Worm (Caenorhabditis elegans) whole organism, mixed stage, embryonic: ENCODE measurements around the gene cup-14.

Experiments used
- M03D4.4 ChIP-seq: sonication (generic microtip); optimal IDR thresholded peaks from 2 replicates; lab custom pipeline; 2017; ENCODE audit warnings: mild to moderate bottlenecking, missing genetic modification characterization, missing compliant biosample characterization
- bed-3 ChIP-seq: fragments of 200-800 bp; sonication (Bioruptor generic); optimal IDR thresholded peaks from 3 replicates; lab custom pipeline; 2018; ENCODE audit warnings: mild to moderate bottlenecking, missing genetic modification characterization, moderate library complexity, missing compliant biosample characterization
- blmp-1 ChIP-seq: fragments of 150-350 bp; optimal IDR thresholded peaks from 2 replicates; lab custom pipeline; 2014; ENCODE audit warnings: missing biosample characterization, missing genetic modification characterization
- ceh-39 ChIP-seq: fragments of 150-350 bp; optimal IDR thresholded peaks from 2 replicates; lab custom pipeline; 2014; ENCODE audit warnings: missing biosample characterization, missing genetic modification characterization
- ces-1 ChIP-seq: fragments of 150-350 bp; optimal IDR thresholded peaks from 2 replicates; lab custom pipeline; 2014; ENCODE audit warnings: missing biosample characterization, missing genetic modification reagents, missing genetic modification characterization
- cnd-1 ChIP-seq: fragments of 200-800 bp; sonication (Bioruptor generic); optimal IDR thresholded peaks from 2 replicates; lab custom pipeline; 2018; ENCODE audit warnings: mild to moderate bottlenecking, missing genetic modification characterization, missing compliant biosample characterization
- drap-1 ChIP-seq: fragments of 200-800 bp; sonication (Bioruptor generic); optimal IDR thresholded peaks from 3 replicates; lab custom pipeline; 2018; ENCODE audit warnings: mild to moderate bottlenecking, missing genetic modification characterization, missing compliant biosample characterization
- elt-1 ChIP-seq: sonication (generic microtip); optimal IDR thresholded peaks from 2 replicates; lab custom pipeline; 2017; ENCODE audit warnings: missing genetic modification characterization, mild to moderate bottlenecking, missing compliant biosample characterization, antibody characterized with exemption, moderate library complexity, borderline replicate concordance; ENCODE audit not compliant: insufficient read depth
- elt-3 ChIP-seq: fragments of 150-350 bp; optimal IDR thresholded peaks from 2 replicates; lab custom pipeline; 2014; ENCODE audit warnings: missing biosample characterization, missing genetic modification characterization
- flh-1 ChIP-seq: fragments of 200-800 bp; sonication (Bioruptor generic); optimal IDR thresholded peaks from 2 replicates; lab custom pipeline; 2018; ENCODE audit warnings: mild to moderate bottlenecking, missing genetic modification characterization, moderate library complexity, missing compliant biosample characterization
- ham-2 ChIP-seq: fragments of 200-800 bp; sonication (Bioruptor generic); optimal IDR thresholded peaks from 2 replicates; lab custom pipeline; 2018; ENCODE audit warnings: mild to moderate bottlenecking, missing genetic modification characterization, missing compliant biosample characterization
- hlh-1 ChIP-seq: fragments of 150-350 bp; optimal IDR thresholded peaks from 2 replicates; lab custom pipeline; 2014; ENCODE audit warnings: missing biosample characterization, missing genetic modification reagents, missing genetic modification characterization
- lin-13 ChIP-seq: fragments of 150-350 bp; optimal IDR thresholded peaks from 2 replicates; lab custom pipeline; 2014; ENCODE audit warnings: missing biosample characterization, missing genetic modification characterization
- lin-32 ChIP-seq: fragments of 200-800 bp; sonication (Bioruptor generic); optimal IDR thresholded peaks from 2 replicates; lab custom pipeline; 2018; ENCODE audit warnings: mild to moderate bottlenecking, missing genetic modification characterization, missing compliant biosample characterization
- lsy-2 ChIP-seq: fragments of 150-350 bp; optimal IDR thresholded peaks from 2 replicates; lab custom pipeline; 2014; ENCODE audit warnings: missing biosample characterization, missing genetic modification characterization
- mep-1 ChIP-seq: fragments of 150-350 bp; optimal IDR thresholded peaks from 2 replicates; lab custom pipeline; 2017; ENCODE audit warnings: missing biosample characterization, missing genetic modification reagents, missing genetic modification characterization, inconsistent platforms
- nhr-12 ChIP-seq: fragments of 150-350 bp; optimal IDR thresholded peaks from 2 replicates; lab custom pipeline; 2014; ENCODE audit warnings: missing biosample characterization, missing genetic modification characterization
- nhr-2 ChIP-seq: fragments of 150-350 bp; optimal IDR thresholded peaks from 2 replicates; lab custom pipeline; 2014; ENCODE audit warnings: missing biosample characterization, missing genetic modification characterization
- nhr-28 ChIP-seq: fragments of 150-350 bp; optimal IDR thresholded peaks from 2 replicates; lab custom pipeline; 2014; ENCODE audit warnings: missing biosample characterization, missing genetic modification characterization
- nhr-76 ChIP-seq: sonication (generic microtip); optimal IDR thresholded peaks from 2 replicates; lab custom pipeline; 2017; ENCODE audit warnings: missing biosample characterization, missing genetic modification characterization
- pha-4 ChIP-seq: fragments of 150-350 bp; optimal IDR thresholded peaks from 2 replicates; lab custom pipeline; 2018; ENCODE audit warnings: missing biosample characterization, missing genetic modification reagents, missing genetic modification characterization
- sem-2 ChIP-seq: fragments of 200-800 bp; sonication (Bioruptor generic); optimal IDR thresholded peaks from 2 replicates; lab custom pipeline; 2018; ENCODE audit warnings: mild to moderate bottlenecking, missing genetic modification characterization, missing compliant biosample characterization
- snpc-4 ChIP-seq: fragments of 150-350 bp; optimal IDR thresholded peaks from 2 replicates; lab custom pipeline; 2014; ENCODE audit warnings: missing biosample characterization, missing genetic modification characterization
- sptf-1 ChIP-seq: sonication (generic microtip); optimal IDR thresholded peaks from 2 replicates; lab custom pipeline; 2017; ENCODE audit warnings: mild to moderate bottlenecking, missing genetic modification characterization, moderate library complexity, missing compliant biosample characterization
- tbx-8 ChIP-seq: fragments of 200-800 bp; sonication (Bioruptor generic); optimal IDR thresholded peaks from 2 replicates; lab custom pipeline; 2018; ENCODE audit warnings: mild to moderate bottlenecking, missing genetic modification characterization, moderate library complexity, missing compliant biosample characterization
- unc-120 ChIP-seq: sonication (generic microtip); optimal IDR thresholded peaks from 2 replicates; lab custom pipeline; 2017; ENCODE audit warnings: missing genetic modification characterization, missing compliant biosample characterization; ENCODE audit not compliant: poor library complexity, severe bottlenecking
- unc-39 ChIP-seq: fragments of 150-350 bp; optimal IDR thresholded peaks from 2 replicates; lab custom pipeline; 2014; ENCODE audit warnings: missing biosample characterization, missing genetic modification characterization
- unc-62 ChIP-seq: fragments of 150-350 bp; optimal IDR thresholded peaks from 2 replicates; lab custom pipeline; 2014; ENCODE audit warnings: missing biosample characterization, missing genetic modification reagents, missing genetic modification characterization
- zip-8 ChIP-seq: fragments of 150-350 bp; optimal IDR thresholded peaks from 2 replicates; lab custom pipeline; 2014; ENCODE audit warnings: missing biosample characterization, missing genetic modification characterization

The cup-14 gene

DNA sequence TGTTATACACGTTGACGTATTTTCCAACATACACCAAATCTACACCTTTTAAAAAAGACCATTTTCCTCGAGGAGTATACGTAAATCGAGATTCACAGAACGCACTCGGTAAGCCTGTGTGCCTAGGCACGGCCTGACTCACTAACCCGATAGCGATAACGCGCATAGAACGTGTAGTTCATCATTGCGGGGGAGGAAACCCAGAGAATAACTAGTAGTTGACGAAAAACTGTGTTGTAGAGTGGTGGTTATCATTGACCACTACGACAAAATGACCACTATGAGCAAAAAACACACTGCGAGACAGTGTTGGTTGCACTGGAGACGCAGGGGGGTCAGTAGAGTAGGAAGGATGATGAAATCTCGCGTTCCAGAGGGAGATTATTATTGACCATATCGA, 12.2 kb downstream of the cup-14 start:
- TF ChIP-seq lin-13 (tag; lab: Kevin White, UChicago): no peak
- no peak for TF ChIP-seq sptf-1 (tag; lab: Kevin White, UChicago)
- TF ChIP-seq blmp-1 (tag; lab: Kevin White, UChicago): no peak
- no peak for TF ChIP-seq pha-4 (tag; lab: Kevin White, UChicago)
- TF ChIP-seq elt-1 (tag; lab: Kevin White, UChicago): no peak
- no peak for TF ChIP-seq M03D4.4 (tag; lab: Kevin White, UChicago)
- TF ChIP-seq lin-32 (GFP tag; lab: Kevin White, UChicago): no peak
- no peak for TF ChIP-seq unc-62 (GFP tag; lab: Kevin White, UChicago)
- TF ChIP-seq hlh-1: no peak

DNA sequence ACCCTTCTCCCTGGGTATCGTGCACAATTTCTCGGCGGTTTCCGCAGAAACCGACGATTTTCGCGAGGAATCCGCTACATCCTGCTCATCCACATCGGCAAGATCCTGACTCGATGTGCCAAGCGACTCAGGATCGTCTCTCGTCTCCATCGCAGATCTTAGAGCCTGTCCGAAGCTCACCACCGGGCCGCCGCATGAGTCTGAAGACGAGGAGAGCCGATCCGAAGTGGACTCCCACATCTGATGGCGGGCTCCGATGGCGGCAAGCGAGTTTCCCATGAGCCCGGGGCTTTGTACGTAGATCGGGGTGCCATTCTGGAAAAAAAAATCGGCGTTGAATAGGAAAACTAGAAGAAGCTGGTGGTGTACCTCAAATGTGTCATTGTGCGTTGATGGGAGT, 13.7 kb downstream of the cup-14 start:
- TF ChIP-seq elt-1 (tag; lab: Kevin White, UChicago) (no peak), zip-8 (tag; lab: Kevin White, UChicago) (no peak), M03D4.4 (tag; lab: Kevin White, UChicago) (no peak)

DNA sequence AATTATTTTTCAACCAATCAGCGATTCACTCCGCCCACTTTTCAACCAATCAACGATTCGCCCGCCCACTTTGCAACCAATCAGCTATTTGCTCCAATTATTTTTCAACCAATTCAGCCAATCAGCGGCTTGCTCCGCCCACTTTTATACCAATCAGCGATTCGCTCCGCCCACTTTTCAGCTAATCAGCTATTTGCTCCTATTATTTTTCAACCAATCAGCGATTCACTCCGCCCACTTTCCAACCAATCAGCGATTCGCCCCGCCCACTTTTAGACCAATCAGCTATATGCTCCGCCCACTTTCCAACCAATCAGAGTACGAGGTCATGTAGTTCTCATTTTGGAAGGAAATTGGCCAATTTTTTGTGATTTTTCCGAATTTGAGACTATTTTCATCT, 16.7 kb downstream of the cup-14 start:
- no peak for TF ChIP-seq hlh-1
- TF ChIP-seq sem-2 (GFP tag; lab: Kevin White, UChicago): no peak
- no peak for TF ChIP-seq drap-1
- TF ChIP-seq ces-1: no peak
- TF ChIP-seq cnd-1 (tag; lab: Kevin White, UChicago): no peak
- TF ChIP-seq nhr-76 (tag; lab: Kevin White, UChicago): no peak

- TF ChIP-seq nhr-2 (tag; lab: Kevin White, UChicago): peak; percentile 28
- TF ChIP-seq cnd-1 (tag; lab: Kevin White, UChicago): peak; percentile 23
These were observed 19.4 kb downstream of the cup-14 start for ce11 chrII:13852532-13853199.

DNA sequence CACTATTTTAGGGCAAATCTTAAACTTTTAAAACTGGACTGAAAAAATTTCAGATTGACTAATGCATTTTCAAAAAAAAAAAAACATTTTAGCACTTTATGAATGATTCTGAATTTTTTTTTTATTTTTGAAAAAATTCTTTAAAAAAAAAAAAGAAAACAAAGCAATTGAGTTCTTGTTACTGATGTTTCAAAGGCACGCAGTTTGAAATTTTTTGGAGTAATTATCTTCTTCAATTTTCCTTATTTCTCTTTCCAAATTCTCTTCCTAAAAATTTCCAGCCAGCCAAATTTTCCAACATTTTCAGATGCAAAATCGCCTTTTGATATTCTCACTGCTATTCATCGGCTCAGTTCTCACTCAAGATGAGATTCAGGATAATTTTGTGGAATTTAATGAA, 20.0 kb downstream of the cup-14 start, which contains the start of gene F08G2.8:
Gene F08G2.8 (plus strand): TSS at position 301 of the 400 bp plus-strand sequence.
- TF ChIP-seq M03D4.4 (tag; lab: Kevin White, UChicago) (no peak), flh-1 (GFP tag; lab: Kevin White, UChicago) (no peak), tbx-8 (GFP tag; lab: Kevin White, UChicago) (no peak), lsy-2 (tag; lab: Kevin White, UChicago) (no peak), hlh-1 (no peak), nhr-28 (tag; lab: Kevin White, UChicago) (no peak), cnd-1 (tag; lab: Kevin White, UChicago) (no peak), drap-1 (no peak), unc-62 (GFP tag; lab: Kevin White, UChicago) (no peak), snpc-4 (tag; lab: Kevin White, UChicago) (no peak), blmp-1 (tag; lab: Kevin White, UChicago) (no peak), unc-120 (tag; lab: Kevin White, UChicago) (no peak), pha-4 (tag; lab: Kevin White, UChicago) (no peak)

ce11 chrII:13847366-13847765, 24.7 kb downstream of the cup-14 start:
- TF ChIP-seq hlh-1: peak; percentile 20
- TF ChIP-seq cnd-1 (tag; lab: Kevin White, UChicago): peak; percentile 37
- TF ChIP-seq unc-39 (tag; lab: Kevin White, UChicago): no peak
- TF ChIP-seq unc-120 (tag; lab: Kevin White, UChicago): peak; percentile 15
- TF ChIP-seq nhr-2 (tag; lab: Kevin White, UChicago): peak; percentile 7

DNA sequence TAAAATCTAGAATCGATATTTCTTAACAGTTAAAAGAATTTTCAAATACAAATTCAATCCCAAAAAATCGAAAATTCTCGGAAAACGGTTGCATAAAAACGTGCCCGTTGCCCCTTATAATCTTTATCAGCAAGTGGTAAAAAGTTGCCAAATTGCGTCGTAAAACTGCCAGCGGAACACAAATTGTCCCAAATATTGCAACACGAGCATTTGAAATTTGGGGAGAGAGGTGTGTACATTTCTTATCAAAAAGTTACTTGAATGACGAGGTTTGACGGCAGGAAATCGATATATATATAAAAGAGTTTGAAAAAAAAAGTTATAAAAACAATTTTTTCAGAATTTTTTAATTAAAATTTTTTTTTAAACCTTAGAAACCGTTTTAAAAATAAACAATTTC, 26.0 kb downstream of the cup-14 start:
- TF ChIP-seq blmp-1 (tag; lab: Kevin White, UChicago) (no peak), ceh-39 (tag; lab: Kevin White, UChicago) (no peak), unc-120 (tag; lab: Kevin White, UChicago) (no peak), bed-3 (GFP tag; lab: Kevin White, UChicago) (no peak), pha-4 (tag; lab: Kevin White, UChicago) (no peak), nhr-12 (no peak), elt-3 (tag; lab: Kevin White, UChicago) (no peak), lin-13 (tag; lab: Kevin White, UChicago) (no peak), nhr-76 (tag; lab: Kevin White, UChicago) (no peak), ham-2 (GFP tag; lab: Kevin White, UChicago) (no peak), mep-1 (no peak), M03D4.4 (tag; lab: Kevin White, UChicago) (no peak), elt-1 (tag; lab: Kevin White, UChicago) (no peak), flh-1 (GFP tag; lab: Kevin White, UChicago) (no peak), unc-62 (GFP tag; lab: Kevin White, UChicago) (no peak)
